Worm (Caenorhabditis elegans) whole organism, L4 larva: ENCODE measurements around the gene W10D9.3.

Experiments
- D1046.2 ChIP-seq: fragments of 200-800 bp; sonication (Bioruptor generic); IDR thresholded peaks from 2 replicates; pipeline ENCODE4 v1.3.6; 2022; ENCODE audit warnings: missing genetic modification characterization, missing compliant biosample characterization
- F26F4.8 ChIP-seq: fragments of 200-800 bp; sonication (Bioruptor generic); conservative IDR thresholded peaks from 2 replicates; pipeline ENCODE4 v1.3.6; 2022; ENCODE audit warnings: missing genetic modification characterization, missing compliant biosample characterization
- F37D6.2 ChIP-seq: sonication (generic microtip); optimal IDR thresholded peaks from 2 replicates; lab custom pipeline; 2016; ENCODE audit warnings: mild to moderate bottlenecking, missing genetic modification characterization, missing compliant biosample characterization
- F44E2.7 ChIP-seq: fragments of 200-800 bp; sonication (Bioruptor generic); IDR thresholded peaks from 2 replicates; pipeline ENCODE4 v2.1.2; 2022; ENCODE audit warnings: missing genetic modification characterization, missing compliant biosample characterization
- F49E8.2 ChIP-seq: sonication (generic microtip); optimal IDR thresholded peaks from 2 replicates; lab custom pipeline; 2016; ENCODE audit warnings: missing compliant biosample characterization, mild to moderate bottlenecking, missing genetic modification characterization, borderline replicate concordance
- T26A8.4 ChIP-seq: fragments of 200-800 bp; sonication (Bioruptor generic); IDR thresholded peaks from 2 replicates; pipeline ENCODE4 v1.3.6; 2022; ENCODE audit warnings: missing genetic modification characterization, missing compliant biosample characterization
- Y48G9A.11 ChIP-seq: fragments of 200-800 bp; sonication (Bioruptor generic); IDR thresholded peaks from 2 replicates; pipeline ENCODE4 v1.3.6; 2022; ENCODE audit warnings: missing genetic modification reagents, missing genetic modification characterization, missing compliant biosample characterization
- Y5F2A.4 ChIP-seq: fragments of 200-800 bp; sonication (Bioruptor generic); optimal IDR thresholded peaks from 2 replicates; lab custom pipeline; 2018; ENCODE audit warnings: mild to moderate bottlenecking, missing genetic modification characterization, missing compliant biosample characterization
- ZK546.5 ChIP-seq, 2 experiments: sonication (generic microtip); optimal IDR thresholded peaks; 2 replicates each; lab custom pipeline; 2017; ENCODE audit warnings: missing biosample characterization in 2 of 2, missing genetic modification characterization in 2 of 2
- aha-1 ChIP-seq: fragments of 150-350 bp; peaks from one replicate; lab custom pipeline; 2014; ENCODE audit warnings: missing biosample characterization, missing genetic modification characterization
- arid-1 ChIP-seq: fragments of 200-800 bp; sonication (Bioruptor generic); conservative IDR thresholded peaks from 2 replicates; pipeline ENCODE4 v1.3.6; 2022; ENCODE audit warnings: missing genetic modification reagents, missing genetic modification characterization, missing compliant biosample characterization
- ceh-44 ChIP-seq: fragments of 200-800 bp; sonication (Bioruptor generic); IDR thresholded peaks from 2 replicates; pipeline ENCODE4 v1.3.6; 2022; ENCODE audit warnings: missing genetic modification reagents, missing genetic modification characterization, missing compliant biosample characterization
- ceh-62 ChIP-seq: sonication (generic microtip); optimal IDR thresholded peaks from 2 replicates; lab custom pipeline; 2017; ENCODE audit warnings: missing biosample characterization, missing genetic modification characterization
- ctbp-1 ChIP-seq: fragments of 200-800 bp; sonication (Bioruptor generic); IDR thresholded peaks from 2 replicates; pipeline ENCODE4 v1.3.6; 2022; ENCODE audit warnings: missing genetic modification reagents, missing genetic modification characterization, missing compliant biosample characterization
- daf-12 ChIP-seq: fragments of 150-350 bp; optimal IDR thresholded peaks from 2 replicates; lab custom pipeline; 2014; ENCODE audit warnings: missing biosample characterization, missing genetic modification reagents, missing genetic modification characterization
- daf-19 ChIP-seq: fragments of 200-800 bp; sonication (Bioruptor generic); conservative IDR thresholded peaks from 2 replicates; pipeline ENCODE4 v1.3.6; 2022; ENCODE audit warnings: missing genetic modification characterization, missing compliant biosample characterization
- dmd-6 ChIP-seq: fragments of 200-800 bp; sonication (Bioruptor generic); IDR thresholded peaks from 2 replicates; pipeline ENCODE4 v1.3.6; 2022; ENCODE audit warnings: missing genetic modification reagents, missing genetic modification characterization, missing compliant biosample characterization
- dmd-9 ChIP-seq: fragments of 200-800 bp; sonication (Bioruptor generic); IDR thresholded peaks from 2 replicates; pipeline ENCODE4 v1.3.6; 2022; ENCODE audit warnings: missing genetic modification reagents, missing genetic modification characterization, missing compliant biosample characterization
- duxl-1 ChIP-seq: sonication (generic microtip); optimal IDR thresholded peaks from 2 replicates; lab custom pipeline; 2016; ENCODE audit warnings: mild to moderate bottlenecking, missing genetic modification characterization, moderate library complexity, missing compliant biosample characterization; ENCODE audit not compliant: poor library complexity
- fkh-10 ChIP-seq: fragments of 150-350 bp; optimal IDR thresholded peaks from 2 replicates; lab custom pipeline; 2014; ENCODE audit warnings: missing biosample characterization, missing genetic modification reagents, missing genetic modification characterization
- fos-1 ChIP-seq: fragments of 150-350 bp; optimal IDR thresholded peaks from 2 replicates; lab custom pipeline; 2014; ENCODE audit warnings: missing biosample characterization, missing genetic modification characterization
- hlh-11 ChIP-seq: fragments of 200-800 bp; sonication (Bioruptor generic); optimal IDR thresholded peaks from 2 replicates; lab custom pipeline; 2018; ENCODE audit warnings: mild to moderate bottlenecking, missing genetic modification characterization, missing compliant biosample characterization
- hlh-30 ChIP-seq: sonication (generic microtip); optimal IDR thresholded peaks from 2 replicates; lab custom pipeline; 2017; ENCODE audit warnings: antibody characterized with exemption, mild to moderate bottlenecking, missing genetic modification characterization, missing compliant biosample characterization; ENCODE audit not compliant: insufficient read depth
- hmg-1.1 ChIP-seq: fragments of 200-800 bp; sonication (Bioruptor generic); IDR thresholded peaks from 2 replicates; pipeline ENCODE4 v1.3.6; 2022; ENCODE audit warnings: missing genetic modification reagents, missing genetic modification characterization, missing compliant biosample characterization
- jun-1 ChIP-seq: fragments of 150-350 bp; optimal IDR thresholded peaks from 2 replicates; lab custom pipeline; 2014; ENCODE audit warnings: missing biosample characterization, missing genetic modification reagents, missing genetic modification characterization
- lim-7 ChIP-seq: fragments of 200-800 bp; sonication (Bioruptor generic); IDR thresholded peaks from 2 replicates; pipeline ENCODE4 v1.3.6; 2022; ENCODE audit warnings: missing genetic modification characterization, missing compliant biosample characterization
- lin-13 ChIP-seq: fragments of 150-350 bp; optimal IDR thresholded peaks from 2 replicates; lab custom pipeline; 2014; ENCODE audit warnings: missing biosample characterization, missing genetic modification reagents, missing genetic modification characterization
- lin-15B ChIP-seq: fragments of 150-350 bp; sonication (generic microtip); optimal IDR thresholded peaks from 3 replicates; lab custom pipeline; 2014; ENCODE audit warnings: missing biosample characterization, missing genetic modification characterization
- lin-29 ChIP-seq: fragments of 200-800 bp; sonication (Bioruptor generic); IDR thresholded peaks from 2 replicates; pipeline ENCODE4 v1.3.6; 2022; ENCODE audit warnings: missing genetic modification reagents, missing genetic modification characterization, missing compliant biosample characterization
- lin-38 ChIP-seq: fragments of 200-800 bp; sonication (Bioruptor generic); IDR thresholded peaks from 2 replicates; pipeline ENCODE4 v1.3.6; 2022; ENCODE audit warnings: missing genetic modification reagents, missing genetic modification characterization, missing compliant biosample characterization
- lsy-2 ChIP-seq, 2 experiments: fragments of 150-350 bp in 1 of 2; sonication (generic microtip) in 1 of 2; optimal IDR thresholded peaks; 2 replicates each; lab custom pipeline; 2014 to 2017; ENCODE audit warnings: missing biosample characterization in 2 of 2, missing genetic modification characterization in 2 of 2
- madf-9 ChIP-seq: fragments of 200-800 bp; sonication (Bioruptor generic); conservative IDR thresholded peaks from 2 replicates; pipeline ENCODE4 v1.3.6; 2022; ENCODE audit warnings: missing genetic modification reagents, missing genetic modification characterization, missing compliant biosample characterization
- mes-2 ChIP-seq: sonication (generic microtip); optimal IDR thresholded peaks from 2 replicates; lab custom pipeline; 2016; ENCODE audit warnings: missing genotype, mild to moderate bottlenecking, missing genetic modification characterization, missing compliant biosample characterization; ENCODE audit not compliant: poor library complexity, severe bottlenecking
- mxl-3 ChIP-seq: fragments of 200-800 bp; sonication (Bioruptor generic); optimal IDR thresholded peaks from 2 replicates; lab custom pipeline; 2018; ENCODE audit warnings: mild to moderate bottlenecking, missing genetic modification characterization, missing compliant biosample characterization
- nhr-102 ChIP-seq: sonication (generic microtip); optimal IDR thresholded peaks from 2 replicates; lab custom pipeline; 2016; ENCODE audit warnings: mild to moderate bottlenecking, missing genetic modification characterization, moderate library complexity, missing compliant biosample characterization
- nhr-11 ChIP-seq: fragments of 150-350 bp; optimal IDR thresholded peaks from 2 replicates; lab custom pipeline; 2014; ENCODE audit warnings: missing biosample characterization, missing genetic modification characterization
- nhr-28 ChIP-seq: fragments of 150-350 bp; optimal IDR thresholded peaks from 2 replicates; lab custom pipeline; 2014; ENCODE audit warnings: missing biosample characterization, missing genetic modification characterization
- nhr-42 ChIP-seq: fragments of 200-800 bp; sonication (Bioruptor generic); IDR thresholded peaks from 2 replicates; pipeline ENCODE4 v1.3.6; 2022; ENCODE audit warnings: missing genetic modification characterization, missing compliant biosample characterization
- nhr-48 ChIP-seq: sonication (generic microtip); optimal IDR thresholded peaks from 2 replicates; lab custom pipeline; 2016; ENCODE audit warnings: mild to moderate bottlenecking, missing genetic modification characterization, missing compliant biosample characterization
- nhr-6 ChIP-seq: fragments of 150-350 bp; optimal IDR thresholded peaks from 2 replicates; lab custom pipeline; 2014; ENCODE audit warnings: missing biosample characterization, missing genetic modification characterization
- nhr-76 ChIP-seq: fragments of 150-350 bp; optimal IDR thresholded peaks from 2 replicates; lab custom pipeline; 2014; ENCODE audit warnings: missing biosample characterization, missing genetic modification characterization
- nhr-77 ChIP-seq: fragments of 150-350 bp; optimal IDR thresholded peaks from 2 replicates; lab custom pipeline; 2014; ENCODE audit warnings: missing biosample characterization, missing genetic modification characterization
- rbr-2 ChIP-seq: sonication (generic microtip); optimal IDR thresholded peaks from 2 replicates; lab custom pipeline; 2016; ENCODE audit warnings: missing genotype, missing genetic modification characterization, missing compliant biosample characterization
- spr-1 ChIP-seq: sonication (generic microtip); optimal IDR thresholded peaks from 2 replicates; lab custom pipeline; 2016; ENCODE audit warnings: mild to moderate bottlenecking, missing genetic modification characterization, missing compliant biosample characterization
- spr-3 ChIP-seq: fragments of 200-800 bp; sonication (Bioruptor generic); optimal IDR thresholded peaks from 2 replicates; lab custom pipeline; 2018; ENCODE audit warnings: mild to moderate bottlenecking, missing genetic modification characterization, missing compliant biosample characterization
- unc-130 ChIP-seq: sonication (generic microtip); optimal IDR thresholded peaks from 2 replicates; lab custom pipeline; 2016; ENCODE audit warnings: missing genetic modification reagents, missing genetic modification characterization, missing compliant biosample characterization
- zfp-2 ChIP-seq: sonication (generic microtip); optimal IDR thresholded peaks from 2 replicates; lab custom pipeline; 2016; ENCODE audit warnings: mild to moderate bottlenecking, missing genetic modification characterization, missing compliant biosample characterization
- zfp-3 ChIP-seq: fragments of 200-800 bp; sonication (Bioruptor generic); conservative IDR thresholded peaks from 2 replicates; pipeline ENCODE4 v1.3.6; 2022; ENCODE audit warnings: missing genetic modification reagents, missing genetic modification characterization, missing compliant biosample characterization
- zip-2 ChIP-seq: fragments of 150-350 bp; optimal IDR thresholded peaks from 2 replicates; lab custom pipeline; 2014; ENCODE audit warnings: missing biosample characterization, missing genetic modification characterization
- ztf-7 ChIP-seq: fragments of 150-350 bp; optimal IDR thresholded peaks from 2 replicates; lab custom pipeline; 2014; ENCODE audit warnings: missing biosample characterization, missing genetic modification characterization

W10D9.3 gene

ce11 chrII:416808-417207, 43.9 kb downstream of the W10D9.3 start:
- TF ChIP-seq aha-1 (tag; lab: Kevin White, UChicago) (peak; percentile 15), D1046.2 (0 out of 2 replicates have a peak, but pooled peaks have one; percentile 25)

ce11 chrII:410832-411231, 49.9 kb downstream of the W10D9.3 start, which contains the start of the genes dnsn-1 and C24H12.4:
TSS of gene dnsn-1 (minus strand) at chrII:410932.
TSS of gene C24H12.4 (plus strand) at chrII:411222.
- TF ChIP-seq daf-19 (GFP tag; lab: Robert Waterston, UW) (peak; percentile 76; the same call in 1 of the 2 replicates), hmg-1.1 (GFP tag; lab: Robert Waterston, UW) (peak; percentile 83), mxl-3 (GFP tag; lab: Kevin White, UChicago) (no peak), lim-7 (GFP tag; lab: Robert Waterston, UW) (no peak), Y5F2A.4 (no peak), nhr-6 (peak; percentile 87), F26F4.8 (no peak), madf-9 (GFP tag; lab: Robert Waterston, UW) (peak; percentile 47; the same call in 1 of the 2 replicates), lin-15B (tag; lab: Kevin White, UChicago) (peak; percentile 70), fkh-10 (GFP tag; lab: Kevin White, UChicago) (peak; percentile 88), zfp-2 (tag; lab: Kevin White, UChicago) (peak; percentile 37), nhr-48 (tag; lab: Kevin White, UChicago) (peak; percentile 41), nhr-42 (GFP tag; lab: Robert Waterston, UW) (peak; percentile 85), nhr-28 (tag; lab: Kevin White, UChicago) (peak; percentile 76), duxl-1 (tag; lab: Kevin White, UChicago) (peak; percentile 91), T26A8.4 (GFP tag; lab: Robert Waterston, UW) (peak; percentile 89), ceh-44 (GFP tag; lab: Robert Waterston, UW) (peak; percentile 47; the same call in 1 of the 2 replicates), nhr-77 (tag; lab: Kevin White, UChicago) (peak; percentile 77), mes-2 (tag; lab: Kevin White, UChicago) (peak; percentile 95), lin-29 (no peak), spr-1 (tag; lab: Kevin White, UChicago) (peak; percentile 80), lin-13 (GFP tag; lab: Kevin White, UChicago) (peak; percentile 74), zfp-3 (peak; percentile 75), F37D6.2 (tag; lab: Kevin White, UChicago) (peak; percentile 85), dmd-9 (GFP tag; lab: Robert Waterston, UW) (peak; percentile 60; the same call in 1 of the 2 replicates), jun-1 (peak; percentile 56), ceh-62 (tag; lab: Kevin White, UChicago) (no peak), lin-38 (peak; percentile 98), F44E2.7 (GFP tag; lab: Robert Waterston, UW) (no peak), Y48G9A.11 (GFP tag; lab: Robert Waterston, UW) (peak; percentile 29; the same call in 1 of the 2 replicates), arid-1 (GFP tag; lab: Robert Waterston, UW) (peak; percentile 72; the same call in 1 of the 2 replicates), daf-12 (no peak), rbr-2 (tag; lab: Kevin White, UChicago) (peak; percentile 89), nhr-11 (peak; percentile 82), ztf-7 (peak; percentile 73), zip-2 (tag; lab: Kevin White, UChicago) (peak; percentile 78), dmd-6 (GFP tag; lab: Robert Waterston, UW) (peak; percentile 77), hlh-30 (peak; percentile 82), hlh-11 (tag; lab: Kevin White, UChicago) (peak; percentile 77), lsy-2 (tag; optimal IDR thresholded peaks at IDR 0.05; lab: Kevin White, UChicago) (peak in 1 of 2 experiments; percentile 96), unc-130 (GFP tag; lab: Kevin White, UChicago) (peak; percentile 47), ZK546.5 (tag; optimal IDR thresholded peaks at IDR 0.05; lab: Kevin White, UChicago) (peak in 1 of 2 experiments; percentile 33), nhr-76 (tag; lab: Kevin White, UChicago) (no peak), fos-1 (tag; lab: Kevin White, UChicago) (no peak), spr-3 (peak; percentile 40), nhr-102 (tag; lab: Kevin White, UChicago) (peak; percentile 89), ctbp-1 (GFP tag; lab: Robert Waterston, UW) (peak; percentile 82), F49E8.2 (tag; lab: Kevin White, UChicago) (peak; percentile 84)
